Worm (Caenorhabditis elegans) whole organism, L3 larva: ENCODE results near the gene Y38C1AA.7.

Experiments
- ZK546.5 ChIP-seq: sonication (generic microtip); optimal IDR thresholded peaks from 2 replicates; lab custom pipeline; 2017; ENCODE audit warnings: missing biosample characterization, missing genetic modification characterization
- aly-2 ChIP-seq: fragments of 150-350 bp; optimal IDR thresholded peaks from 2 replicates; lab custom pipeline; 2014; ENCODE audit warnings: missing biosample characterization, missing genetic modification characterization
- ama-1 ChIP-seq: fragments of 150-350 bp; optimal IDR thresholded peaks from 2 replicates; lab custom pipeline; 2018
- ceh-16 ChIP-seq: sonication (generic microtip); optimal IDR thresholded peaks from 2 replicates; lab custom pipeline; 2017; ENCODE audit warnings: missing biosample characterization, missing genetic modification characterization
- ceh-9 ChIP-seq: sonication (generic microtip); optimal IDR thresholded peaks from 2 replicates; lab custom pipeline; 2018; ENCODE audit warnings: missing biosample characterization, missing genetic modification characterization
- daf-12 ChIP-seq: fragments of 150-350 bp; optimal IDR thresholded peaks from 2 replicates; lab custom pipeline; 2014; ENCODE audit warnings: missing biosample characterization, missing genetic modification reagents, missing genetic modification characterization
- egl-27 ChIP-seq: sonication (generic microtip); optimal IDR thresholded peaks from 4 replicates; lab custom pipeline; 2017; ENCODE audit warnings: missing biosample characterization, missing genetic modification reagents, missing genetic modification characterization
- egl-5 ChIP-seq: fragments of 150-350 bp; optimal IDR thresholded peaks from 2 replicates; lab custom pipeline; 2017; ENCODE audit warnings: missing biosample characterization, missing genetic modification reagents, missing genetic modification characterization, inconsistent platforms
- elt-1 ChIP-seq: fragments of 150-350 bp; optimal IDR thresholded peaks from 2 replicates; lab custom pipeline; 2014; ENCODE audit warnings: missing biosample characterization, missing genetic modification characterization
- elt-2 ChIP-seq: sonication (generic microtip); optimal IDR thresholded peaks from 2 replicates; lab custom pipeline; 2016; ENCODE audit warnings: missing genetic modification reagents, mild to moderate bottlenecking, missing genetic modification characterization, missing compliant biosample characterization
- elt-3 ChIP-seq, 3 experiments: fragments of 150-350 bp in 1 of 3; sonication (generic microtip) in 2 of 3; optimal IDR thresholded peaks; 2 replicates in 2 of 3; 4 replicates in 1 of 3; lab custom pipeline; 2014 to 2017; ENCODE audit warnings: missing biosample characterization in 3 of 3, missing genetic modification characterization in 3 of 3
- eor-1 ChIP-seq, 2 experiments: fragments of 150-350 bp; optimal IDR thresholded peaks; 2 replicates each; lab custom pipeline; 2014 to 2018; ENCODE audit warnings: missing biosample characterization in 2 of 2, missing genetic modification characterization in 2 of 2
- fkh-10 ChIP-seq: sonication (generic microtip); optimal IDR thresholded peaks from 2 replicates; lab custom pipeline; 2017; ENCODE audit warnings: missing biosample characterization, missing genetic modification reagents, missing genetic modification characterization
- hmg-11 ChIP-seq: sonication (generic microtip); optimal IDR thresholded peaks from 2 replicates; lab custom pipeline; 2016; ENCODE audit warnings: missing genetic modification characterization, missing compliant biosample characterization
- jun-1 ChIP-seq: fragments of 150-350 bp; optimal IDR thresholded peaks from 2 replicates; lab custom pipeline; 2014; ENCODE audit warnings: missing biosample characterization, missing genetic modification reagents, missing genetic modification characterization
- lin-15B ChIP-seq: fragments of 150-350 bp; optimal IDR thresholded peaks from 2 replicates; lab custom pipeline; 2014; ENCODE audit warnings: missing biosample characterization, missing genetic modification characterization
- lin-39 ChIP-seq: fragments of 150-350 bp; optimal IDR thresholded peaks from 2 replicates; lab custom pipeline; 2018; ENCODE audit warnings: missing biosample characterization, missing genetic modification reagents, missing genetic modification characterization
- mdl-1 ChIP-seq: fragments of 150-350 bp; optimal IDR thresholded peaks from 2 replicates; lab custom pipeline; 2014; ENCODE audit warnings: missing biosample characterization, missing genetic modification characterization
- nfya-1 ChIP-seq: sonication (generic microtip); optimal IDR thresholded peaks from 2 replicates; lab custom pipeline; 2017; ENCODE audit warnings: missing genetic modification characterization, mild to moderate bottlenecking, missing compliant biosample characterization, antibody characterized with exemption, moderate library complexity; ENCODE audit not compliant: insufficient read depth
- nhr-11 ChIP-seq: fragments of 150-350 bp; optimal IDR thresholded peaks from 2 replicates; lab custom pipeline; 2014; ENCODE audit warnings: missing biosample characterization, missing genetic modification characterization
- nhr-12 ChIP-seq: fragments of 150-350 bp; optimal IDR thresholded peaks from 2 replicates; lab custom pipeline; 2014; ENCODE audit warnings: missing biosample characterization, missing genetic modification characterization
- nhr-23 ChIP-seq: fragments of 150-350 bp; optimal IDR thresholded peaks from 2 replicates; lab custom pipeline; 2014; ENCODE audit warnings: missing biosample characterization, missing genetic modification reagents, missing genetic modification characterization
- nhr-237 ChIP-seq: fragments of 150-350 bp; optimal IDR thresholded peaks from 2 replicates; lab custom pipeline; 2014; ENCODE audit warnings: missing biosample characterization, missing genetic modification characterization
- nhr-25 ChIP-seq: sonication (generic microtip); optimal IDR thresholded peaks from 2 replicates; lab custom pipeline; 2017; ENCODE audit warnings: missing biosample characterization, missing genetic modification characterization
- nhr-28 ChIP-seq: fragments of 150-350 bp; optimal IDR thresholded peaks from 2 replicates; lab custom pipeline; 2014; ENCODE audit warnings: missing biosample characterization, missing genetic modification characterization
- nhr-43 ChIP-seq: sonication (generic microtip); optimal IDR thresholded peaks from 2 replicates; lab custom pipeline; 2016; ENCODE audit warnings: mild to moderate bottlenecking, missing genetic modification characterization, missing compliant biosample characterization; ENCODE audit not compliant: poor library complexity, severe bottlenecking
- nhr-67 ChIP-seq: fragments of 150-350 bp; optimal IDR thresholded peaks from 2 replicates; lab custom pipeline; 2014; ENCODE audit warnings: missing biosample characterization, missing genetic modification characterization
- nhr-76 ChIP-seq: fragments of 150-350 bp; sonication (generic microtip); optimal IDR thresholded peaks from 5 replicates; lab custom pipeline; 2014; ENCODE audit warnings: missing biosample characterization, missing genetic modification characterization
- nhr-77 ChIP-seq: fragments of 150-350 bp; optimal IDR thresholded peaks from 2 replicates; lab custom pipeline; 2014; ENCODE audit warnings: missing biosample characterization, missing genetic modification characterization
- pha-4 ChIP-seq: fragments of 150-350 bp; optimal IDR thresholded peaks from 2 replicates; lab custom pipeline; 2014; ENCODE audit warnings: missing biosample characterization, missing genetic modification reagents, missing genetic modification characterization
- pqm-1 ChIP-seq: fragments of 150-350 bp; optimal IDR thresholded peaks from 2 replicates; lab custom pipeline; 2017; ENCODE audit warnings: missing biosample characterization, missing genetic modification characterization, inconsistent platforms
- sea-2 ChIP-seq: fragments of 150-350 bp; sonication (generic microtip); optimal IDR thresholded peaks from 4 replicates; lab custom pipeline; 2014; ENCODE audit warnings: missing biosample characterization, missing genetic modification reagents, missing genetic modification characterization
- snpc-4 ChIP-seq: fragments of 150-350 bp; optimal IDR thresholded peaks from 2 replicates; lab custom pipeline; 2014; ENCODE audit warnings: missing biosample characterization, missing genetic modification characterization
- tbx-2 ChIP-seq: sonication (generic microtip); optimal IDR thresholded peaks from 2 replicates; lab custom pipeline; 2016; ENCODE audit warnings: mild to moderate bottlenecking, missing genetic modification characterization, missing compliant biosample characterization
- unc-62 ChIP-seq: fragments of 150-350 bp; sonication (generic microtip); optimal IDR thresholded peaks from 4 replicates; lab custom pipeline; 2014; ENCODE audit warnings: missing biosample characterization, missing genetic modification reagents, missing genetic modification characterization
- ztf-11 ChIP-seq: fragments of 150-350 bp; optimal IDR thresholded peaks from 2 replicates; lab custom pipeline; 2014; ENCODE audit warnings: missing biosample characterization, missing genetic modification characterization
- ztf-4 ChIP-seq: fragments of 150-350 bp; optimal IDR thresholded peaks from 2 replicates; lab custom pipeline; 2014; ENCODE audit warnings: missing biosample characterization, missing genetic modification characterization

Y38C1AA.7 gene

ce11 chrIV:139652-140051, 19.1 kb upstream of the Y38C1AA.7 start:
- TF ChIP-seq sea-2 (GFP tag; lab: Kevin White, UChicago): no peak
- no peak for TF ChIP-seq elt-2 (tag; lab: Kevin White, UChicago)
- no peak for TF ChIP-seq hmg-11 (tag; lab: Kevin White, UChicago)
- TF ChIP-seq daf-12 (tag; lab: Kevin White, UChicago): no peak

ce11 chrIV:141022-141421, 17.7 kb upstream of the Y38C1AA.7 start:
- no peak for TF ChIP-seq elt-1 (tag; lab: Kevin White, UChicago)
- TF ChIP-seq pqm-1 (tag; lab: Kevin White, UChicago): no peak
- no peak for TF ChIP-seq nhr-77 (tag; lab: Kevin White, UChicago)
- no peak for TF ChIP-seq egl-5
- no peak for TF ChIP-seq elt-2 (tag; lab: Kevin White, UChicago)
- TF ChIP-seq ama-1 (lab: Kevin White, UChicago): no peak
- no peak for TF ChIP-seq nhr-12 (tag; lab: Kevin White, UChicago)
- TF ChIP-seq eor-1 (tag; optimal IDR thresholded peaks at IDR 0.05; lab: Kevin White, UChicago): no peak
- no peak for TF ChIP-seq nfya-1 (tag; lab: Kevin White, UChicago)
- no peak for TF ChIP-seq nhr-76 (tag; lab: Kevin White, UChicago)
- no peak for TF ChIP-seq ztf-4 (tag; lab: Kevin White, UChicago)
- TF ChIP-seq lin-39: no peak
- no peak for TF ChIP-seq ztf-11 (tag; lab: Kevin White, UChicago)
- TF ChIP-seq nhr-28 (tag; lab: Kevin White, UChicago): no peak
- no peak for TF ChIP-seq snpc-4 (tag; lab: Kevin White, UChicago)
- no peak for TF ChIP-seq lin-15B (tag; lab: Kevin White, UChicago)
- TF ChIP-seq nhr-11: no peak

- TF ChIP-seq ceh-16 (tag; lab: Kevin White, UChicago): no peak
- peak; percentile 1 for TF ChIP-seq pqm-1 (tag; lab: Kevin White, UChicago)
- no peak for TF ChIP-seq aly-2 (tag; lab: Kevin White, UChicago)
- TF ChIP-seq tbx-2 (tag; lab: Kevin White, UChicago): peak; percentile 32
- no peak for TF ChIP-seq nhr-12 (tag; lab: Kevin White, UChicago)
- TF ChIP-seq nhr-25 (tag; lab: Kevin White, UChicago): no peak
- peak; percentile 26 for TF ChIP-seq unc-62 (GFP tag; lab: Kevin White, UChicago)
- peak; percentile 23 for TF ChIP-seq lin-15B (tag; lab: Kevin White, UChicago)
- TF ChIP-seq elt-1 (tag; lab: Kevin White, UChicago): peak; percentile 57
- TF ChIP-seq nhr-67: no peak
- TF ChIP-seq elt-3 (tag; optimal IDR thresholded peaks at IDR 0.05; lab: Kevin White, UChicago): no peak
- TF ChIP-seq nhr-28 (tag; lab: Kevin White, UChicago): no peak
- TF ChIP-seq egl-27 (tag; lab: Kevin White, UChicago): no peak
- peak; percentile 58 for TF ChIP-seq egl-5
- no peak for TF ChIP-seq ceh-9 (tag; lab: Kevin White, UChicago)
- peak; percentile 22 for TF ChIP-seq jun-1
- TF ChIP-seq nhr-43 (tag; lab: Kevin White, UChicago): peak; percentile 45
- TF ChIP-seq elt-2 (tag; lab: Kevin White, UChicago): peak; percentile 30
- no peak for TF ChIP-seq ZK546.5 (tag; lab: Kevin White, UChicago)
- TF ChIP-seq nfya-1 (tag; lab: Kevin White, UChicago): peak; percentile 61
- TF ChIP-seq mdl-1: peak; percentile 73
- TF ChIP-seq pha-4 (tag; lab: Kevin White, UChicago): peak; percentile 56
- peak; percentile 87 for TF ChIP-seq lin-39
- peak; percentile 8 for TF ChIP-seq nhr-23 (tag; lab: Kevin White, UChicago)
- TF ChIP-seq hmg-11 (tag; lab: Kevin White, UChicago): peak; percentile 94
- no peak for TF ChIP-seq nhr-11
Measured at ce11 chrIV:143807-144371, 14.9 kb upstream of the Y38C1AA.7 start.

ce11 chrIV:147819-148218, 10.9 kb upstream of the Y38C1AA.7 start, which contains the start of gene col-99:
col-99 (minus strand) TSS chrIV:147919.
- no peak for TF ChIP-seq snpc-4 (tag; lab: Kevin White, UChicago)
- no peak for TF ChIP-seq fkh-10 (GFP tag; lab: Kevin White, UChicago)
- TF ChIP-seq mdl-1: no peak
- no peak for TF ChIP-seq nhr-77 (tag; lab: Kevin White, UChicago)
- no peak for TF ChIP-seq sea-2 (GFP tag; lab: Kevin White, UChicago)
- TF ChIP-seq nhr-237 (tag; lab: Kevin White, UChicago): no peak
- TF ChIP-seq egl-27 (tag; lab: Kevin White, UChicago): no peak
- no peak for TF ChIP-seq nfya-1 (tag; lab: Kevin White, UChicago)
- no peak for TF ChIP-seq ztf-11 (tag; lab: Kevin White, UChicago)
- no peak for TF ChIP-seq ceh-16 (tag; lab: Kevin White, UChicago)
- TF ChIP-seq nhr-43 (tag; lab: Kevin White, UChicago): no peak
